Worm (Caenorhabditis elegans) whole organism, young adult: ENCODE measurements around the gene Y43F8A.2.

ENCODE experiments used
- C17E4.6 ChIP-seq: fragments of 200-800 bp; sonication (Bioruptor generic); IDR thresholded peaks from 2 replicates; pipeline ENCODE4 v1.3.6; 2022; ENCODE audit warnings: missing genetic modification reagents, missing genetic modification characterization, missing compliant biosample characterization
- ama-1 ChIP-seq, 3 experiments: fragments of 150-350 bp in 1 of 3; sonication (generic microtip) in 2 of 3; optimal IDR thresholded peaks; 2 replicates each; lab custom pipeline; 2014 to 2018; ENCODE audit warnings: missing biosample characterization in 2 of 3, missing genetic modification characterization in 2 of 3, missing genetic modification reagents in 2 of 3
- efl-1 ChIP-seq: fragments of 150-350 bp; optimal IDR thresholded peaks from 2 replicates; lab custom pipeline; 2014; ENCODE audit warnings: missing biosample characterization, missing genetic modification reagents, missing genetic modification characterization
- ets-4 ChIP-seq: fragments of 200-800 bp; sonication (Bioruptor generic); optimal IDR thresholded peaks from 2 replicates; lab custom pipeline; 2018; ENCODE audit warnings: mild to moderate bottlenecking, missing genetic modification characterization, missing compliant biosample characterization
- hlh-26 ChIP-seq: fragments of 200-800 bp; sonication (Bioruptor generic); conservative IDR thresholded peaks from 2 replicates; pipeline ENCODE4 v1.3.6; 2022; ENCODE audit warnings: missing genetic modification reagents, missing genetic modification characterization, missing compliant biosample characterization
- let-526 ChIP-seq: fragments of 200-800 bp; sonication (Bioruptor generic); IDR thresholded peaks from 2 replicates; pipeline ENCODE4 v1.3.6; 2022; ENCODE audit warnings: missing genetic modification reagents, missing genetic modification characterization, missing compliant biosample characterization
- nhr-179 ChIP-seq: sonication (generic microtip); optimal IDR thresholded peaks from 2 replicates; lab custom pipeline; 2016; ENCODE audit warnings: mild to moderate bottlenecking, missing genetic modification characterization, missing compliant biosample characterization
- pha-4 ChIP-seq: fragments of 150-350 bp; sonication (generic microtip); optimal IDR thresholded peaks from 2 replicates; lab custom pipeline; 2014; ENCODE audit warnings: missing biosample characterization, missing genetic modification reagents, missing genetic modification characterization
- sea-2 ChIP-seq: fragments of 200-800 bp; sonication (Bioruptor generic); IDR thresholded peaks from 2 replicates; pipeline ENCODE4 v1.3.6; 2022; ENCODE audit warnings: missing genetic modification characterization, missing compliant biosample characterization
- tlf-1 ChIP-seq: fragments of 200-800 bp; sonication (Bioruptor generic); optimal IDR thresholded peaks from 2 replicates; lab custom pipeline; 2018; ENCODE audit warnings: mild to moderate bottlenecking, missing genetic modification characterization, missing compliant biosample characterization
- unc-62 ChIP-seq: fragments of 150-350 bp; optimal IDR thresholded peaks from 2 replicates; lab custom pipeline; 2014; ENCODE audit warnings: missing biosample characterization, missing genetic modification reagents, missing genetic modification characterization
- xnd-1 ChIP-seq: sonication (generic microtip); optimal IDR thresholded peaks from 2 replicates; lab custom pipeline; 2016; ENCODE audit warnings: missing genotype, missing genetic modification reagents, missing genetic modification characterization, missing compliant biosample characterization
- ztf-28 ChIP-seq: fragments of 200-800 bp; sonication (Bioruptor generic); IDR thresholded peaks from 2 replicates; pipeline ENCODE4 v1.3.6; 2022; ENCODE audit warnings: missing genetic modification reagents, missing genetic modification characterization, missing compliant biosample characterization

- TF ChIP-seq sea-2 (GFP tag; lab: Robert Waterston, UW) (no peak), ets-4 (GFP tag; lab: Kevin White, UChicago) (no peak), hlh-26 (no peak), ztf-28 (GFP tag; lab: Robert Waterston, UW) (no peak), let-526 (no peak), unc-62 (GFP tag; lab: Kevin White, UChicago) (no peak), pha-4 (no peak), C17E4.6 (GFP tag; lab: Robert Waterston, UW) (no peak), nhr-179 (tag; lab: Kevin White, UChicago) (no peak), xnd-1 (tag; lab: Kevin White, UChicago) (no peak), tlf-1 (GFP tag; lab: Kevin White, UChicago) (no peak), efl-1 (GFP tag; lab: Kevin White, UChicago) (no peak), ama-1 (optimal IDR thresholded peaks at IDR 0.05; lab: Kevin White, UChicago) (no peak), ama-1 (GFP tag; optimal IDR thresholded peaks at IDR 0.05; lab: Kevin White, UChicago) (no peak)
Measured at ce11 chrV:19394750-19395149, 23.4 kb downstream of the Y43F8A.2 start, which contains the start of gene C25F9.8.
